Fruit fly (Drosophila melanogaster) whole organism, embryonic: ENCODE measurements around the gene Unc50.

ENCODE experiments used
- Asciz ChIP-seq: fragments of 200-800 bp; sonication (Bioruptor generic); optimal IDR thresholded peaks from 2 replicates; lab custom pipeline; 2017; ENCODE audit warnings: missing biosample characterization, mild to moderate bottlenecking, missing genetic modification characterization, missing genetic modification reagents
- Atf3 ChIP-seq: fragments of 200-800 bp; sonication (Bioruptor generic); optimal IDR thresholded peaks from 3 replicates; lab custom pipeline; 2016; ENCODE audit warnings: missing biosample characterization, missing genetic modification characterization
- CG10321 ChIP-seq: fragments of 200-800 bp; sonication (Bioruptor generic); IDR thresholded peaks from 2 replicates; pipeline ENCODE4 v1.3.6; 2022; ENCODE audit warnings: missing biosample characterization, missing genetic modification characterization
- CG11093 ChIP-seq: fragments of 200-800 bp; sonication (Bioruptor generic); IDR thresholded peaks from 3 replicates; pipeline ENCODE4 v1.3.6; 2022; ENCODE audit warnings: missing biosample characterization, missing genetic modification characterization
- CG11560 ChIP-seq: fragments of 200-800 bp; sonication (Bioruptor generic); IDR thresholded peaks from 3 replicates; pipeline ENCODE4 v1.3.6; 2022; ENCODE audit warnings: missing biosample characterization, missing genetic modification characterization
- CG14014 ChIP-seq: fragments of 200-800 bp; sonication (Bioruptor generic); IDR thresholded peaks from 2 replicates; pipeline ENCODE4 v1.3.6; 2022; ENCODE audit warnings: missing biosample characterization, missing genetic modification characterization
- CG14860 ChIP-seq: fragments of 200-800 bp; sonication (Bioruptor generic); IDR thresholded peaks from 3 replicates; pipeline ENCODE4 v1.3.6; 2022; ENCODE audit warnings: missing biosample characterization, missing genetic modification characterization; ENCODE audit not compliant: partially characterized antibody
- CG15011 ChIP-seq: fragments of 200-800 bp; sonication (Bioruptor generic); optimal IDR thresholded peaks from 3 replicates; lab custom pipeline; 2018; ENCODE audit warnings: missing biosample characterization, mild to moderate bottlenecking, missing genetic modification characterization
- CG15479 ChIP-seq: fragments of 200-800 bp; sonication (Bioruptor generic); optimal IDR thresholded peaks from 3 replicates; lab custom pipeline; 2019; ENCODE audit warnings: missing biosample characterization, mild to moderate bottlenecking, missing genetic modification characterization, moderate library complexity
- CG1647 ChIP-seq: fragments of 200-800 bp; sonication (Bioruptor generic); optimal IDR thresholded peaks from 3 replicates; lab custom pipeline; 2016; ENCODE audit warnings: missing biosample characterization, missing genetic modification characterization
- CG16779 ChIP-seq: fragments of 200-800 bp; sonication (Bioruptor generic); IDR thresholded peaks from 2 replicates; pipeline ENCODE4 v1.3.6; 2022; ENCODE audit warnings: missing biosample characterization, missing genetic modification characterization
- CG17912 ChIP-seq: fragments of 200-800 bp; sonication (Bioruptor generic); optimal IDR thresholded peaks from 2 replicates; lab custom pipeline; 2018; ENCODE audit warnings: missing biosample characterization, mild to moderate bottlenecking, missing genetic modification characterization
- CG2120 ChIP-seq: fragments of 200-800 bp; sonication (Bioruptor generic); optimal IDR thresholded peaks from 3 replicates; lab custom pipeline; 2016; ENCODE audit warnings: missing biosample characterization, missing genetic modification characterization
- CG2202 ChIP-seq: fragments of 200-800 bp; sonication (Bioruptor generic); optimal IDR thresholded peaks from 2 replicates; lab custom pipeline; 2018; ENCODE audit warnings: missing biosample characterization, mild to moderate bottlenecking, missing genetic modification characterization
- CG32772 ChIP-seq: fragments of 200-800 bp; sonication (Bioruptor generic); IDR thresholded peaks from 2 replicates; pipeline ENCODE4 v1.3.6; 2022; ENCODE audit warnings: missing biosample characterization, missing genetic modification characterization
- CG4282 ChIP-seq: fragments of 200-800 bp; sonication (Bioruptor generic); optimal IDR thresholded peaks from 2 replicates; lab custom pipeline; 2016; ENCODE audit warnings: missing biosample characterization, missing genetic modification characterization
- CG6272 ChIP-seq: fragments of 200-800 bp; sonication (Bioruptor generic); IDR thresholded peaks from 2 replicates; pipeline ENCODE4 v1.3.6; 2022; ENCODE audit warnings: missing biosample characterization, missing genetic modification characterization
- CG6813 ChIP-seq: fragments of 200-800 bp; sonication (Bioruptor generic); optimal IDR thresholded peaks from 2 replicates; lab custom pipeline; 2017; ENCODE audit warnings: missing biosample characterization, missing genetic modification characterization, mild to moderate bottlenecking, moderate library complexity, missing genetic modification reagents
- CG7357 ChIP-seq: fragments of 200-800 bp; sonication (Bioruptor generic); IDR thresholded peaks from 3 replicates; pipeline ENCODE4 v1.3.6; 2022; ENCODE audit warnings: missing biosample characterization, missing genetic modification characterization
- CG8359 ChIP-seq: fragments of 200-800 bp; sonication (Bioruptor generic); optimal IDR thresholded peaks from 2 replicates; lab custom pipeline; 2017; ENCODE audit warnings: missing biosample characterization, mild to moderate bottlenecking, missing genetic modification characterization, borderline replicate concordance
- CG9932 ChIP-seq: fragments of 200-800 bp; sonication (Bioruptor generic); IDR thresholded peaks from 2 replicates; pipeline ENCODE4 v1.3.6; 2022; ENCODE audit warnings: missing biosample characterization, missing genetic modification characterization
- Dip2 ChIP-seq: fragments of 200-800 bp; sonication (Bioruptor generic); IDR thresholded peaks from 2 replicates; pipeline ENCODE4 v1.3.6; 2022; ENCODE audit warnings: missing biosample characterization, missing genetic modification characterization
- GATAe ChIP-seq: fragments of 200-800 bp; sonication (Bioruptor generic); conservative IDR thresholded peaks from 2 replicates; pipeline ENCODE4 v1.3.6; 2022; ENCODE audit warnings: missing biosample characterization, missing genetic modification characterization
- H15 ChIP-seq: fragments of 200-800 bp; sonication (Bioruptor generic); IDR thresholded peaks from 3 replicates; pipeline ENCODE4 v1.3.6; 2022; ENCODE audit warnings: missing biosample characterization, missing genetic modification characterization
- Hand ChIP-seq: fragments of 200-800 bp; sonication (Bioruptor generic); optimal IDR thresholded peaks from 2 replicates; lab custom pipeline; 2017; ENCODE audit warnings: mild to moderate bottlenecking, missing biosample characterization, missing genetic modification reagents, missing genetic modification characterization
- HmgZ ChIP-seq: fragments of 200-800 bp; sonication (Bioruptor generic); optimal IDR thresholded peaks from 2 replicates; lab custom pipeline; 2018; ENCODE audit warnings: missing biosample characterization, mild to moderate bottlenecking, missing genetic modification characterization
- Hmx ChIP-seq: fragments of 200-800 bp; sonication (Bioruptor generic); optimal IDR thresholded peaks from 2 replicates; lab custom pipeline; 2016; ENCODE audit warnings: missing biosample characterization, missing genetic modification characterization
- NK7.1 ChIP-seq: fragments of 200-800 bp; sonication (Bioruptor generic); optimal IDR thresholded peaks from 3 replicates; lab custom pipeline; 2016; ENCODE audit warnings: missing biosample characterization, missing genetic modification characterization
- Nf-YB ChIP-seq: fragments of 200-800 bp; sonication (Bioruptor generic); optimal IDR thresholded peaks from 3 replicates; lab custom pipeline; 2019; ENCODE audit warnings: missing biosample characterization, mild to moderate bottlenecking, missing genetic modification characterization, moderate library complexity
- Nf-YC ChIP-seq: fragments of 200-800 bp; optimal IDR thresholded peaks from 3 replicates; lab custom pipeline; 2019; ENCODE audit warnings: missing biosample characterization, mild to moderate bottlenecking, missing genetic modification characterization, moderate library complexity
- Sox102F ChIP-seq: fragments of 200-800 bp; sonication (Bioruptor generic); optimal IDR thresholded peaks from 2 replicates; lab custom pipeline; 2018; ENCODE audit warnings: missing biosample characterization, mild to moderate bottlenecking, missing genetic modification characterization, moderate library complexity
- Sry-β ChIP-seq: fragments of 200-800 bp; sonication (Bioruptor generic); optimal IDR thresholded peaks from 2 replicates; lab custom pipeline; 2018; ENCODE audit warnings: missing biosample characterization, mild to moderate bottlenecking, missing genetic modification characterization, moderate library complexity
- Tbp ChIP-seq: fragments of >200 bp; optimal IDR thresholded peaks from 2 replicates; lab custom pipeline; 2018; ENCODE audit warnings: missing biosample characterization, missing genetic modification characterization
- Vsx1 ChIP-seq: fragments of 200-800 bp; sonication (Bioruptor generic); optimal IDR thresholded peaks from 2 replicates; lab custom pipeline; 2017; ENCODE audit warnings: missing biosample characterization, mild to moderate bottlenecking, missing genetic modification characterization, missing genetic modification reagents
- az2 ChIP-seq: fragments of 200-800 bp; sonication (Bioruptor generic); optimal IDR thresholded peaks from 3 replicates; lab custom pipeline; 2016; ENCODE audit warnings: missing biosample characterization, missing genetic modification characterization
- bigmax ChIP-seq: fragments of 200-800 bp; sonication (Bioruptor generic); optimal IDR thresholded peaks from 2 replicates; lab custom pipeline; 2018; ENCODE audit warnings: missing biosample characterization, mild to moderate bottlenecking, missing genetic modification characterization
- crp ChIP-seq, 2 experiments: fragments of 200-800 bp; sonication (Bioruptor generic); optimal IDR thresholded peaks; 2 replicates in 1 of 2; 3 replicates in 1 of 2; lab custom pipeline; 2017; ENCODE audit warnings: missing biosample characterization in 2 of 2, missing genetic modification characterization in 2 of 2, mild to moderate bottlenecking in 1 of 2, moderate library complexity in 1 of 2
- en ChIP-seq: fragments of 200-800 bp; sonication (Bioruptor generic); optimal IDR thresholded peaks from 2 replicates; lab custom pipeline; 2016; ENCODE audit warnings: missing biosample characterization, missing genetic modification characterization
- fd96Cb ChIP-seq: fragments of 200-800 bp; sonication (Bioruptor generic); optimal IDR thresholded peaks from 2 replicates; lab custom pipeline; 2018; ENCODE audit warnings: missing biosample characterization, mild to moderate bottlenecking, missing genetic modification characterization, moderate library complexity
- ftz-f1 ChIP-seq: fragments of 200-800 bp; sonication (Bioruptor generic); optimal IDR thresholded peaks from 2 replicates; lab custom pipeline; 2016; ENCODE audit warnings: missing biosample characterization, missing genetic modification characterization
- ken ChIP-seq: fragments of 200-800 bp; sonication (Bioruptor generic); IDR thresholded peaks from 3 replicates; pipeline ENCODE4 v1.3.6; 2022; ENCODE audit warnings: missing biosample characterization, missing genetic modification characterization
- klu ChIP-seq: fragments of 200-800 bp; sonication (Bioruptor generic); IDR thresholded peaks from 2 replicates; pipeline ENCODE4 v1.3.6; 2022; ENCODE audit warnings: missing biosample characterization, missing genetic modification characterization
- luna ChIP-seq: fragments of 200-800 bp; sonication (Bioruptor generic); optimal IDR thresholded peaks from 2 replicates; lab custom pipeline; 2016; ENCODE audit warnings: missing biosample characterization, missing genetic modification characterization
- peb ChIP-seq: fragments of 200-800 bp; sonication (Bioruptor generic); IDR thresholded peaks from 2 replicates; pipeline ENCODE4 v1.3.6; 2022; ENCODE audit warnings: missing biosample characterization, missing genetic modification characterization
- pho ChIP-seq: fragments of 200-800 bp; sonication (Bioruptor generic); optimal IDR thresholded peaks from 2 replicates; lab custom pipeline; 2016; ENCODE audit warnings: missing biosample characterization, missing genetic modification characterization
- sc ChIP-seq, 3 experiments: fragments of >200 bp in 2 of 3; fragments of 200-800 bp in 1 of 3; sonication (Bioruptor generic) in 1 of 3; optimal IDR thresholded peaks; 2 replicates in 2 of 3; 3 replicates in 1 of 3; lab custom pipeline; 2017; ENCODE audit warnings: mild to moderate bottlenecking in 1 of 3, missing biosample characterization in 1 of 3, missing genetic modification characterization in 1 of 3, missing genetic modification reagents in 1 of 3
- sd ChIP-seq: fragments of 200-800 bp; sonication (Bioruptor generic); optimal IDR thresholded peaks from 3 replicates; lab custom pipeline; 2018; ENCODE audit warnings: missing biosample characterization, mild to moderate bottlenecking, missing genetic modification characterization, moderate library complexity
- shn ChIP-seq: fragments of 200-800 bp; sonication (Bioruptor generic); optimal IDR thresholded peaks from 3 replicates; lab custom pipeline; 2016; ENCODE audit warnings: missing biosample characterization, missing genetic modification characterization
- sisA ChIP-seq: fragments of 200-800 bp; sonication (Bioruptor generic); IDR thresholded peaks from 2 replicates; pipeline ENCODE4 v1.3.6; 2022; ENCODE audit warnings: missing biosample characterization, missing genetic modification characterization
- tna ChIP-seq: fragments of 200-800 bp; sonication (Bioruptor generic); IDR thresholded peaks from 2 replicates; pipeline ENCODE4 v1.3.6; 2022; ENCODE audit warnings: missing biosample characterization, missing genetic modification characterization; ENCODE audit not compliant: partially characterized antibody

Unc50 gene

dm6 chr3R:8652731-8653130, 23.7 kb downstream of the Unc50 start, which contains the start of the genes Sys1 and Dhod (continued):
- TF ChIP-seq Nf-YC (peak; percentile 45), CG11093 (GFP tag; lab: Robert Waterston, UW) (0 out of 3 replicates have a peak, but pooled peaks have one; percentile 40), CG14860 (peak; percentile 72), en (GFP tag; lab: Kevin White, UChicago) (no peak), luna (GFP tag; lab: Kevin White, UChicago) (no peak), Hand (GFP tag; lab: Kevin White, UChicago) (no peak), CG4282 (GFP tag; lab: Kevin White, UChicago) (no peak), sisA (peak; percentile 58), ken (no peak; the same call in 2 of the 3 replicates), Hmx (GFP tag; lab: Kevin White, UChicago) (peak; percentile 0), Sry-β (GFP tag; lab: Kevin White, UChicago) (no peak), crp (GFP tag; optimal IDR thresholded peaks at IDR 0.05; lab: Kevin White, UChicago) (no peak), CG2202 (tag; lab: Kevin White, UChicago) (no peak), Atf3 (GFP tag; lab: Kevin White, UChicago) (peak; percentile 60), CG32772 (GFP tag; lab: Robert Waterston, UW) (peak; percentile 60), Tbp (GFP tag; lab: Kevin White, UChicago) (no peak), CG7357 (GFP tag; lab: Robert Waterston, UW) (peak; percentile 30; the same call in 1 of the 3 replicates), CG6813 (GFP tag; lab: Kevin White, UChicago) (no peak), CG9932 (GFP tag; lab: Robert Waterston, UW) (peak; percentile 85), pho (peak; percentile 60), CG14014 (GFP tag; lab: Robert Waterston, UW) (peak; percentile 59; the same call in 1 of the 2 replicates), Nf-YB (no peak), ftz-f1 (GFP tag; lab: Kevin White, UChicago) (no peak), CG15011 (GFP tag; lab: Kevin White, UChicago) (no peak), CG8359 (GFP tag; lab: Kevin White, UChicago) (no peak), sd (tag; lab: Kevin White, UChicago) (peak; percentile 72), GATAe (no peak), CG17912 (GFP tag; lab: Kevin White, UChicago) (no peak), Asciz (GFP tag; lab: Kevin White, UChicago) (no peak), sc (optimal IDR thresholded peaks at IDR 0.05; lab: Kevin White, UChicago) (no peak), sc (GFP tag; optimal IDR thresholded peaks at IDR 0.05; lab: Kevin White, UChicago) (no peak), CG10321 (no peak), NK7.1 (peak; percentile 39), CG2120 (peak; percentile 86), fd96Cb (tag; lab: Kevin White, UChicago) (peak; percentile 20), peb (peak; percentile 38), az2 (GFP tag; lab: Kevin White, UChicago) (peak; percentile 53), Sox102F (GFP tag; lab: Kevin White, UChicago) (peak; percentile 62), CG16779 (GFP tag; lab: Robert Waterston, UW) (no peak), CG1647 (GFP tag; lab: Kevin White, UChicago) (peak; percentile 35), bigmax (no peak), CG15479 (GFP tag; lab: Kevin White, UChicago) (no peak), CG11560 (no peak; the same call in 2 of the 3 replicates), klu (GFP tag; lab: Robert Waterston, UW) (peak; percentile 40; the same call in 1 of the 2 replicates), Dip2 (no peak), H15 (0 out of 3 replicates have a peak, but pooled peaks have one; percentile 37), CG6272 (peak; percentile 75), HmgZ (tag; lab: Kevin White, UChicago) (peak; percentile 76), shn (peak; percentile 49), Vsx1 (no peak), tna (peak; percentile 62; the same call in 1 of the 2 replicates)
